Worm (Caenorhabditis elegans): ENCODE data around the gene C44C11.6.

DNA sequence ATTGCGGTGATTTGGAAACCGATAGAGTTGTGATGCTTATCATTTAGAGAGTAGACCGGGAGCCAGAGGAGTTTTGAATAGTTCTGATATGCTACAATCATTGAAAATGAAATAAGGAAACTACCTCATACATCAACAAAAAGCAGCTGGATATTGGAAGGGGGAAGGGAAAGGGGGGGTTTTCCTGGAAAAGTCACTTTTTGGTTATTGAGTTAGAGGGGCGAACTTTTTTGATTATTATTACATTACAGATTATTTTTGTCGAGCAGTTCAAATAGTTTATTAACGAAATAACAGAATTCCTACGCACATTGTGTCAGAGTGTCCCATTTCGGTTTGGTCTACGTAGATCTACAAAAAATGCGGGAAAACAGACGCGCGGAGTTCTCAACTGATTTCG, 42.2 kb downstream of the C44C11.6 start, which contains the start of gene sre-42:
- TF ChIP-seq unc-62 (GFP tag; optimal IDR thresholded peaks at IDR 0.05) = no peak
- TF ChIP-seq ama-1 (optimal IDR thresholded peaks at IDR 0.05) = no peak
- TF ChIP-seq ceh-82 (tag; optimal IDR thresholded peaks at IDR 0.05) = no peak
- no peak for TF ChIP-seq lin-39 (tag; optimal IDR thresholded peaks at IDR 0.05)
- TF ChIP-seq zag-1 (tag; optimal IDR thresholded peaks at IDR 0.05) = no peak
- no peak for TF ChIP-seq jun-1 (tag; optimal IDR thresholded peaks at IDR 0.05)
- TF ChIP-seq sea-2 (GFP tag; optimal IDR thresholded peaks at IDR 0.05) = no peak
